Worm (Caenorhabditis elegans) whole organism, late embryonic: Measurements from ENCODE around the gene F47B7.3.

Source experiments
- C38D4.7 ChIP-seq: fragments of 200-800 bp; sonication (Bioruptor generic); optimal IDR thresholded peaks from 2 replicates; lab custom pipeline; 2018; ENCODE audit warnings: mild to moderate bottlenecking, missing genetic modification characterization, moderate library complexity, missing compliant biosample characterization
- ama-1 ChIP-seq: fragments of 150-350 bp; optimal IDR thresholded peaks from 2 replicates; lab custom pipeline; 2014
- ceh-34 ChIP-seq: sonication (generic microtip); optimal IDR thresholded peaks from 2 replicates; lab custom pipeline; 2016; ENCODE audit warnings: mild to moderate bottlenecking, missing genetic modification characterization, missing compliant biosample characterization
- dve-1 ChIP-seq: sonication (generic microtip); optimal IDR thresholded peaks from 2 replicates; lab custom pipeline; 2017; ENCODE audit warnings: antibody characterized with exemption, mild to moderate bottlenecking, missing genetic modification characterization, missing compliant biosample characterization
- fax-1 ChIP-seq: sonication (generic microtip); optimal IDR thresholded peaks from 2 replicates; lab custom pipeline; 2016; ENCODE audit warnings: missing genotype, missing genetic modification characterization, missing compliant biosample characterization
- lin-11 ChIP-seq: fragments of 200-800 bp; sonication (Bioruptor generic); optimal IDR thresholded peaks from 2 replicates; lab custom pipeline; 2018; ENCODE audit warnings: mild to moderate bottlenecking, missing genetic modification characterization, missing compliant biosample characterization
- pqm-1 ChIP-seq: sonication (generic microtip); optimal IDR thresholded peaks from 2 replicates; lab custom pipeline; 2016; ENCODE audit warnings: missing genetic modification characterization, missing compliant biosample characterization
- syd-9 ChIP-seq: sonication (generic microtip); optimal IDR thresholded peaks from 2 replicates; lab custom pipeline; 2016; ENCODE audit warnings: mild to moderate bottlenecking, missing genetic modification characterization, moderate library complexity, missing compliant biosample characterization

ce11 chrX:3743190-3743589, 21.0 kb downstream of the F47B7.3 start:
- TF ChIP-seq fax-1 (tag; lab: Kevin White, UChicago) (no peak), ceh-34 (tag; lab: Kevin White, UChicago) (no peak), syd-9 (tag; lab: Kevin White, UChicago) (no peak), lin-11 (tag; lab: Kevin White, UChicago) (no peak), ama-1 (no peak), C38D4.7 (GFP tag; lab: Kevin White, UChicago) (no peak), dve-1 (no peak), pqm-1 (no peak)
